Worm (Caenorhabditis elegans) whole organism, late embryonic: ENCODE results near the gene tbc-8.

ENCODE experiments used
- C08G9.2 ChIP-seq: sonication (generic microtip); optimal IDR thresholded peaks from 2 replicates; lab custom pipeline; 2016; ENCODE audit warnings: mild to moderate bottlenecking, missing genetic modification characterization, moderate library complexity, missing compliant biosample characterization
- C38D4.7 ChIP-seq: fragments of 200-800 bp; sonication (Bioruptor generic); optimal IDR thresholded peaks from 2 replicates; lab custom pipeline; 2018; ENCODE audit warnings: mild to moderate bottlenecking, missing genetic modification characterization, moderate library complexity, missing compliant biosample characterization
- K02D7.2 ChIP-seq: sonication (generic microtip); optimal IDR thresholded peaks from 2 replicates; lab custom pipeline; 2017; ENCODE audit warnings: mild to moderate bottlenecking, missing genetic modification characterization, missing compliant biosample characterization
- K09A11.1 ChIP-seq: sonication (generic microtip); optimal IDR thresholded peaks from 2 replicates; lab custom pipeline; 2017; ENCODE audit warnings: antibody characterized with exemption, mild to moderate bottlenecking, missing genetic modification characterization, missing compliant biosample characterization; ENCODE audit not compliant: insufficient read depth
- T23F11.4 ChIP-seq: fragments of 200-800 bp; sonication (Bioruptor generic); optimal IDR thresholded peaks from 2 replicates; lab custom pipeline; 2018; ENCODE audit warnings: mild to moderate bottlenecking, missing genetic modification characterization, missing compliant biosample characterization
- ahr-1 ChIP-seq: sonication (generic microtip); optimal IDR thresholded peaks from 2 replicates; lab custom pipeline; 2016; ENCODE audit warnings: missing genetic modification characterization, missing compliant biosample characterization
- ceh-14 ChIP-seq: sonication (generic microtip); optimal IDR thresholded peaks from 2 replicates; lab custom pipeline; 2016; ENCODE audit warnings: missing genotype, missing genetic modification characterization, missing compliant biosample characterization
- ceh-18 ChIP-seq: sonication (generic microtip); optimal IDR thresholded peaks from 2 replicates; lab custom pipeline; 2016; ENCODE audit warnings: missing genetic modification characterization, missing compliant biosample characterization
- ceh-19 ChIP-seq: fragments of 200-800 bp; sonication (Bioruptor generic); optimal IDR thresholded peaks from 2 replicates; lab custom pipeline; 2018; ENCODE audit warnings: mild to moderate bottlenecking, missing genetic modification characterization, missing compliant biosample characterization
- ceh-2 ChIP-seq: sonication (generic microtip); optimal IDR thresholded peaks from 2 replicates; lab custom pipeline; 2016; ENCODE audit warnings: missing genotype, missing genetic modification characterization, missing compliant biosample characterization
- ceh-24 ChIP-seq: sonication (generic microtip); optimal IDR thresholded peaks from 2 replicates; lab custom pipeline; 2016; ENCODE audit warnings: mild to moderate bottlenecking, missing genetic modification characterization, missing compliant biosample characterization
- ceh-45 ChIP-seq: fragments of 200-800 bp; sonication (Bioruptor generic); IDR thresholded peaks from 2 replicates; pipeline ENCODE4 v1.3.6; 2022; ENCODE audit warnings: missing genetic modification reagents, missing genetic modification characterization, missing compliant biosample characterization
- ceh-48 ChIP-seq: sonication (generic microtip); optimal IDR thresholded peaks from 2 replicates; lab custom pipeline; 2016; ENCODE audit warnings: missing genetic modification characterization, inconsistent platforms, missing compliant biosample characterization
- ceh-6 ChIP-seq: fragments of 200-800 bp; sonication (Bioruptor generic); optimal IDR thresholded peaks from 2 replicates; lab custom pipeline; 2018; ENCODE audit warnings: mild to moderate bottlenecking, missing genetic modification characterization, missing compliant biosample characterization
- ceh-9 ChIP-seq: sonication (generic microtip); optimal IDR thresholded peaks from 2 replicates; lab custom pipeline; 2016; ENCODE audit warnings: mild to moderate bottlenecking, missing genetic modification characterization, inconsistent platforms, missing compliant biosample characterization
- elt-2 ChIP-seq: sonication (generic microtip); optimal IDR thresholded peaks from 2 replicates; lab custom pipeline; 2016; ENCODE audit warnings: missing genetic modification reagents, missing genetic modification characterization, missing compliant biosample characterization
- ets-4 ChIP-seq: sonication (generic microtip); optimal IDR thresholded peaks from 2 replicates; lab custom pipeline; 2016; ENCODE audit warnings: missing genetic modification characterization, missing compliant biosample characterization
- eyg-1 ChIP-seq: sonication (generic microtip); optimal IDR thresholded peaks from 2 replicates; lab custom pipeline; 2016; ENCODE audit warnings: missing genotype, missing genetic modification characterization, missing compliant biosample characterization
- fkh-6 ChIP-seq: sonication (generic microtip); optimal IDR thresholded peaks from 2 replicates; lab custom pipeline; 2016; ENCODE audit warnings: missing genetic modification characterization, missing compliant biosample characterization
- hlh-13 ChIP-seq: fragments of 200-800 bp; sonication (Bioruptor generic); optimal IDR thresholded peaks from 2 replicates; lab custom pipeline; 2018; ENCODE audit warnings: mild to moderate bottlenecking, missing genetic modification characterization, missing compliant biosample characterization
- hlh-15 ChIP-seq: sonication (generic microtip); optimal IDR thresholded peaks from 2 replicates; lab custom pipeline; 2016; ENCODE audit warnings: missing genetic modification characterization, missing compliant biosample characterization
- hlh-30 ChIP-seq: sonication (generic microtip); optimal IDR thresholded peaks from 2 replicates; lab custom pipeline; 2017; ENCODE audit warnings: antibody characterized with exemption, missing genetic modification characterization, missing compliant biosample characterization; ENCODE audit not compliant: insufficient read depth
- nfya-1 ChIP-seq: sonication (generic microtip); optimal IDR thresholded peaks from 2 replicates; lab custom pipeline; 2017; ENCODE audit warnings: missing genetic modification characterization, mild to moderate bottlenecking, missing compliant biosample characterization, antibody characterized with exemption, moderate library complexity
- nhr-11 ChIP-seq: fragments of 150-350 bp; optimal IDR thresholded peaks from 2 replicates; lab custom pipeline; 2014; ENCODE audit warnings: missing biosample characterization, missing genetic modification characterization
- pat-9 ChIP-seq: fragments of 200-800 bp; sonication (Bioruptor generic); optimal IDR thresholded peaks from 2 replicates; lab custom pipeline; 2018; ENCODE audit warnings: mild to moderate bottlenecking, missing genetic modification characterization, moderate library complexity, missing compliant biosample characterization
- pha-4 ChIP-seq: fragments of 150-350 bp; optimal IDR thresholded peaks from 2 replicates; lab custom pipeline; 2018; ENCODE audit warnings: missing biosample characterization, missing genetic modification reagents, missing genetic modification characterization
- pqm-1 ChIP-seq: sonication (generic microtip); optimal IDR thresholded peaks from 2 replicates; lab custom pipeline; 2016; ENCODE audit warnings: missing genetic modification characterization, missing compliant biosample characterization
- pros-1 ChIP-seq: fragments of 150-350 bp; optimal IDR thresholded peaks from 2 replicates; lab custom pipeline; 2014; ENCODE audit warnings: missing biosample characterization, missing genetic modification reagents, missing genetic modification characterization
- ref-2 ChIP-seq: sonication (generic microtip); optimal IDR thresholded peaks from 2 replicates; lab custom pipeline; 2016; ENCODE audit warnings: missing genetic modification characterization, missing compliant biosample characterization
- rnt-1 ChIP-seq: sonication (generic microtip); optimal IDR thresholded peaks from 2 replicates; lab custom pipeline; 2016; ENCODE audit warnings: missing genetic modification characterization, missing compliant biosample characterization
- sdc-2 ChIP-seq: sonication (generic microtip); optimal IDR thresholded peaks from 2 replicates; lab custom pipeline; 2016; ENCODE audit warnings: missing genotype, missing genetic modification characterization, missing compliant biosample characterization
- tbx-2 ChIP-seq: sonication (generic microtip); optimal IDR thresholded peaks from 2 replicates; lab custom pipeline; 2016; ENCODE audit warnings: missing genetic modification characterization, missing compliant biosample characterization
- ttx-3 ChIP-seq: sonication (generic microtip); optimal IDR thresholded peaks from 2 replicates; lab custom pipeline; 2016; ENCODE audit warnings: missing genetic modification reagents, missing genetic modification characterization, missing compliant biosample characterization
- unc-42 ChIP-seq: sonication (generic microtip); optimal IDR thresholded peaks from 2 replicates; lab custom pipeline; 2016; ENCODE audit warnings: missing genotype, missing genetic modification characterization, missing compliant biosample characterization
- zip-5 ChIP-seq: sonication (generic microtip); optimal IDR thresholded peaks from 2 replicates; lab custom pipeline; 2016; ENCODE audit warnings: missing genetic modification characterization, missing compliant biosample characterization
- ztf-16 ChIP-seq: sonication (generic microtip); optimal IDR thresholded peaks from 2 replicates; lab custom pipeline; 2017; ENCODE audit warnings: missing genetic modification characterization, missing compliant biosample characterization

tbc-8 gene

DNA sequence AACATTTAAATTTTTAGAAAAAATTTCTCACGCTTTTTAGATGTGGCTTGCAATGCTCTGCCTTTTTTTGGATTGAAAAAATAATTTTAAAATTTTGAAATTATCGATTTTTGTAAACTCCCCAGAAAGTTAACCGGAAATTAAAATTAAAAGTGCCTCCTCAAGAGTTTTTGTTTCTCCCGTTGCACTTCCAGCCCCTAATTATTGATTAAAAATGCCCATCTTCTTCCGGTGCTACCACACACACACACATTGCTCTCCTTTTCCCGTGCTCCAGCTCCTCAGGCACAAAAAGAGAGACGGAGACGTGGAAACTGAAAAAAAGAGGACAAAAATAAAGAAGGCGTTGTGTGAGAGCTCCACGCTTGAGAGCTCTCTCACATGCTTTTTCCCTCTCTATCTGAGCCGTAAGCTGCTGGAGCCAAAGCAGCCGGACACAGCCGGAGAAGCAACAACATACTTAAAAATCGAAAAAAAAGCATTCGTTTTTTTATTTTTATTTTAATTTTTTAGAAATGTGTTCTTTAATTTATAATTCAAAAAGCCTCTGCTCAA, 2.7 kb downstream of the tbc-8 start:
- TF ChIP-seq ceh-19 (GFP tag; lab: Kevin White, UChicago) (no peak), K09A11.1 (tag; lab: Kevin White, UChicago) (no peak), unc-42 (tag; lab: Kevin White, UChicago) (peak; percentile 37), ceh-48 (tag; lab: Kevin White, UChicago) (peak; percentile 56)

DNA sequence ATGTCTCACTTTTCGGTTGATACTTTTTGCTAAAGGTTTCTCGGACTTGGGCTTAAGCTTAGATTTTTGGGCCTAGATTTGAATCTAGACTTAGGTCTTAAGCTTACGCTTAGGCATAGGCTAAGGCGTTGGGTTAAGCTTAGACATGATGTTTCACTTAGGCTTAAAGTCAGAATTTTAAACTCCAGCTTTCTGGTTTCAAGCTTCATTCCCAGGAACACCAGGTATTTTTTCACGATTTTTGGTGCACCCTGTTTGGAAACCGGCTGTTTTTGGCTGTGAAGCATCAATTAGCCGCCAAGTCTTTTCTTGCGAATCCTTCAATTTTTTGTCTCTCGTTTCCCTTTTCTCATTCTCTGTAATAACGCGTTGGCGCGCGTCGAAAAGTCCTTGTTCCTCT, 9.1 kb downstream of the tbc-8 start:
- TF ChIP-seq ztf-16 (tag; lab: Kevin White, UChicago) = no peak
- no peak for TF ChIP-seq ceh-6 (GFP tag; lab: Kevin White, UChicago)
- no peak for TF ChIP-seq K02D7.2 (tag; lab: Kevin White, UChicago)
- no peak for TF ChIP-seq pqm-1 (tag; lab: Kevin White, UChicago)
- TF ChIP-seq T23F11.4 (GFP tag; lab: Kevin White, UChicago) = no peak
- TF ChIP-seq ceh-18 (tag; lab: Kevin White, UChicago) = no peak

- TF ChIP-seq elt-2 (tag; lab: Kevin White, UChicago) (peak; percentile 70), sdc-2 (tag; lab: Kevin White, UChicago) (no peak)
Observed at ce11 chrIII:10376041-10376440, 11.3 kb downstream of the tbc-8 start.

- TF ChIP-seq pros-1 (no peak), elt-2 (tag; lab: Kevin White, UChicago) (peak; percentile 38)
Observed at ce11 chrIII:10378899-10379298, 14.1 kb downstream of the tbc-8 start.

DNA sequence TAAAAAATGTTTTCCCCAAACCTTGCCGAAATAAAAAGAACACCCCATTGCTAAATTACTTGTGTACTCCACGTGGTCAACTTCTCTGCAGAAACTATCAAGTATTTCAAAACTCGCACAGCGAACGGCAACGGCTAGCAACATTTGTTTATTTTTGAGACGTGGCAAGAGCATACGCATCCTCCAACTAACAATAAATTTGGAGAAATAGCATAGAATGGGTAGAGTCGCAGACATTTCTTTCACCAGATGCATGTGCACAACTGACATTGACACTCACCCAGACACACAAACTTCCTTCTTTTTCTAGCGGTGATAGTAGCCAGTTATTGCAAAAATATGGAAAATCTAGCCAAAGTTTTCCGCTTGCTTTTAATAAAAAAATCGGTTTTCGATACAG, 14.9 kb downstream of the tbc-8 start:
- TF ChIP-seq rnt-1 (tag; lab: Kevin White, UChicago) (no peak), pha-4 (tag; lab: Kevin White, UChicago) (no peak), zip-5 (tag; lab: Kevin White, UChicago) (no peak), pqm-1 (tag; lab: Kevin White, UChicago) (no peak), hlh-13 (no peak), pros-1 (no peak), K09A11.1 (tag; lab: Kevin White, UChicago) (no peak), ztf-16 (tag; lab: Kevin White, UChicago) (no peak), ref-2 (tag; lab: Kevin White, UChicago) (no peak), C08G9.2 (no peak), ceh-14 (tag; lab: Kevin White, UChicago) (no peak), eyg-1 (tag; lab: Kevin White, UChicago) (no peak), pat-9 (tag; lab: Kevin White, UChicago) (no peak), unc-42 (tag; lab: Kevin White, UChicago) (no peak), hlh-15 (tag; lab: Kevin White, UChicago) (no peak), nhr-11 (tag; lab: Kevin White, UChicago) (no peak), nfya-1 (tag; lab: Kevin White, UChicago) (no peak), ttx-3 (tag; lab: Kevin White, UChicago) (no peak), ets-4 (no peak), ceh-45 (no peak)

DNA sequence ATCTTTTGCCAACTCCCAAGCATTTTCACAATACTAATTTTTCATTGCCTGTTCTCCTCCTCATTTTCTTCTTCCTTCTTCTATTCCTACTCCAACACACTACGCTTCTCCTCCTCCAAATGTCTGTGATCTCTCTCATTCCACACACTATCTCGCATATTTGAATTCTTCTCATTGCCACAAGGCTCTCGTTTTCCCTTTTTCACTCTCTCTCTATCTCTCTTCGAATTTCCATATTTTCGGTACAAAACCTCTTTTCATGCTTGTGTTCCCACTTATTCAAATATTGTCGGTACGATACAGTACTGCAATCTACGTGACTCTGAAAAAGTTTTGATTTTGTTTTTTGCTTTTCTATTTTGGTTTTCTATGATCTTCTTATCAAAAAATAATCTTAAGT, 15.9 kb downstream of the tbc-8 start:
- TF ChIP-seq ceh-24 (no peak), T23F11.4 (GFP tag; lab: Kevin White, UChicago) (no peak), ttx-3 (tag; lab: Kevin White, UChicago) (no peak), pros-1 (no peak), ets-4 (no peak), ahr-1 (tag; lab: Kevin White, UChicago) (no peak), ceh-9 (tag; lab: Kevin White, UChicago) (no peak), hlh-30 (no peak), tbx-2 (tag; lab: Kevin White, UChicago) (peak; percentile 0), ceh-45 (no peak), C38D4.7 (peak; percentile 5), elt-2 (tag; lab: Kevin White, UChicago) (no peak), fkh-6 (tag; lab: Kevin White, UChicago) (no peak), nfya-1 (tag; lab: Kevin White, UChicago) (peak; percentile 34), ceh-2 (no peak)
- TF ChIP-seq, all 69 proteins: peak for 3
